Fruit fly (Drosophila melanogaster) S2 (cell line): ENCODE data around the gene CG14191.

Experiments
- CG8478 ChIP-seq: fragments of >200 bp; optimal IDR thresholded peaks from 2 replicates; lab custom pipeline; 2018
- CTCF ChIP-seq, 2 experiments: fragments of >200 bp; optimal IDR thresholded peaks; 2 replicates each; lab custom pipeline; 2018

- TF ChIP-seq CG8478, result no peak
- no peak for TF ChIP-seq CTCF (optimal IDR thresholded peaks at IDR 0.05; lab: Kevin White, UChicago)
These were observed 42.8 kb downstream of the CG14191 start, which contains the start of gene CG15882 for dm6 chrX:19124288-19124687.
